Worm (Caenorhabditis elegans): Measurements from ENCODE around the gene C03H5.9.

DNA sequence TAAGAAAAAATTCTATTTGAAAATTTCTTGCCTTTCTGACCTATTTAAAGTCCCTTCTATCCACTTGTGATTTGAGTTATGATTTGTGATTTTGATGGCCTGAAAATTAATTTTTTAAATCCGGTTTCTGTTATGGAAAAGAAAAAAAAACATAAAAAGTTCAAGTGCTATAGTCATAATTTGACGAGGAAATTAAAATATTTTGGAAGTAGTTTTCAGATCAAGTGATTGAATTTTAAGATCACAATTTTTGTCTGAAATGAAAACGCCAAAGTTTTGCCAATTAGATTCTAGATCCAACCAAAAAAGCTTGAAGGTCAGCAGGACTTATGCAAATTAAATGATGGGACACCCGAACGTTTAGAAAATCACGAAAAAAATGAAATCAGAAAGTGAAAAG is 11.0 kb upstream of the C03H5.9 start, which contains the start of gene ptr-3:
- TF ChIP-seq sem-2 (GFP tag; optimal IDR thresholded peaks at IDR 0.05) (no peak), nhr-237 (tag; optimal IDR thresholded peaks at IDR 0.05) (no peak), unc-39 (tag; optimal IDR thresholded peaks at IDR 0.05) (no peak), lin-13 (tag; optimal IDR thresholded peaks at IDR 0.05) (no peak), ztf-11 (tag; optimal IDR thresholded peaks at IDR 0.05) (no peak), elt-1 (tag; optimal IDR thresholded peaks at IDR 0.05; ENCODE audit: borderline replicate concordance, insufficient read depth) (no peak), snpc-4 (tag; optimal IDR thresholded peaks at IDR 0.05) (no peak), zip-8 (tag; optimal IDR thresholded peaks at IDR 0.05) (no peak), nhr-76 (tag; optimal IDR thresholded peaks at IDR 0.05) (no peak), ham-2 (GFP tag; optimal IDR thresholded peaks at IDR 0.05) (no peak)
